Fruit fly (Drosophila melanogaster): Measurements from ENCODE around the gene Mayo.

DNA sequence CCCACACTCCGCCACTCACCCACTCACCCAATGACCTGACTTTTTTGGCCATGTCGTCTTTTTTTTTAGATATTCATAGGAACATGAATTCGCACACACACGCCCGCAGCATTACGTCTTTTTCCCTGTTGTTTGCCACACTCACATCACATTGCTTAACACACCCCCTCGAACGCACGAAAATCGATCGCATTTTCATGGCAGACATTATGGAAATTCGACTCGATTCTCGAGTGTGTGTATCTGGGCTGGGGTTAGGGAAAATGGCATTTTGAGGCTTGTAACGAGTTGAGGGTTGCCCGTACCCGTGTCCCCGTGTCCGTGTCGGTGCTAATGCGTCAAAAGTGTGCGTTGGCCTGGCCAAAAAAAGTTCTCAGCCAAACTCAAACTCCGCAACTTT, 32.7 kb upstream of the Mayo start:
- TF ChIP-seq ttk (optimal IDR thresholded peaks at IDR 0.05) (no peak), Sin3A (optimal IDR thresholded peaks at IDR 0.05) (no peak), h (optimal IDR thresholded peaks at IDR 0.05) (no peak), psq (optimal IDR thresholded peaks at IDR 0.05) (no peak), insv (optimal IDR thresholded peaks at IDR 0.05) (no peak), Myc (optimal IDR thresholded peaks at IDR 0.05) (no peak)

All from Kc167 (cell line).